Worm (Caenorhabditis elegans) whole organism, L4 larva: Measurements from ENCODE around the gene hil-4.

ENCODE experiments used
- D1046.2 ChIP-seq: fragments of 200-800 bp; sonication (Bioruptor generic); IDR thresholded peaks from 2 replicates; pipeline ENCODE4 v1.3.6; 2022; ENCODE audit warnings: missing genetic modification characterization, missing compliant biosample characterization
- F44E2.7 ChIP-seq: fragments of 200-800 bp; sonication (Bioruptor generic); IDR thresholded peaks from 2 replicates; pipeline ENCODE4 v2.1.2; 2022; ENCODE audit warnings: missing genetic modification characterization, missing compliant biosample characterization
- R02D3.7 ChIP-seq: fragments of 150-350 bp; sonication (generic microtip); optimal IDR thresholded peaks from 3 replicates; lab custom pipeline; 2014; ENCODE audit warnings: missing biosample characterization, missing genetic modification characterization
- Y48G9A.11 ChIP-seq: fragments of 200-800 bp; sonication (Bioruptor generic); IDR thresholded peaks from 2 replicates; pipeline ENCODE4 v1.3.6; 2022; ENCODE audit warnings: missing genetic modification reagents, missing genetic modification characterization, missing compliant biosample characterization
- aly-2 ChIP-seq: sonication (generic microtip); optimal IDR thresholded peaks from 2 replicates; lab custom pipeline; 2018; ENCODE audit warnings: missing biosample characterization, missing genetic modification characterization
- arid-1 ChIP-seq: fragments of 200-800 bp; sonication (Bioruptor generic); conservative IDR thresholded peaks from 2 replicates; pipeline ENCODE4 v1.3.6; 2022; ENCODE audit warnings: missing genetic modification reagents, missing genetic modification characterization, missing compliant biosample characterization
- ceh-28 ChIP-seq: fragments of 150-350 bp; optimal IDR thresholded peaks from 2 replicates; lab custom pipeline; 2014; ENCODE audit warnings: missing biosample characterization, missing genetic modification reagents, missing genetic modification characterization
- ceh-44 ChIP-seq: fragments of 200-800 bp; sonication (Bioruptor generic); IDR thresholded peaks from 2 replicates; pipeline ENCODE4 v1.3.6; 2022; ENCODE audit warnings: missing genetic modification reagents, missing genetic modification characterization, missing compliant biosample characterization
- daf-16 ChIP-seq, 3 experiments: sonication (generic microtip); optimal IDR thresholded peaks; 2 replicates each; lab custom pipeline; 2016 to 2017; ENCODE audit warnings: missing genetic modification characterization in 3 of 3, missing genetic modification reagents in 3 of 3, mild to moderate bottlenecking in 2 of 3, missing compliant biosample characterization in 2 of 3, missing biosample characterization in 1 of 3, moderate library complexity in 1 of 3
- daf-19 ChIP-seq: fragments of 200-800 bp; sonication (Bioruptor generic); conservative IDR thresholded peaks from 2 replicates; pipeline ENCODE4 v1.3.6; 2022; ENCODE audit warnings: missing genetic modification characterization, missing compliant biosample characterization
- daf-8 ChIP-seq: fragments of 200-800 bp; sonication (Bioruptor generic); IDR thresholded peaks from 2 replicates; pipeline ENCODE4 v1.3.6; 2022; ENCODE audit warnings: missing genetic modification characterization, missing compliant biosample characterization
- dmd-6 ChIP-seq: fragments of 200-800 bp; sonication (Bioruptor generic); IDR thresholded peaks from 2 replicates; pipeline ENCODE4 v1.3.6; 2022; ENCODE audit warnings: missing genetic modification reagents, missing genetic modification characterization, missing compliant biosample characterization
- dve-1 ChIP-seq: sonication (generic microtip); optimal IDR thresholded peaks from 2 replicates; lab custom pipeline; 2017; ENCODE audit warnings: antibody characterized with exemption, mild to moderate bottlenecking, missing genetic modification characterization, missing compliant biosample characterization; ENCODE audit not compliant: insufficient read depth
- egl-43 ChIP-seq: fragments of 200-800 bp; sonication (Bioruptor generic); IDR thresholded peaks from 2 replicates; pipeline ENCODE4 v1.3.6; 2022; ENCODE audit warnings: missing genetic modification reagents, missing genetic modification characterization, missing compliant biosample characterization
- gei-8 ChIP-seq: fragments of 200-800 bp; sonication (Bioruptor generic); optimal IDR thresholded peaks from 2 replicates; lab custom pipeline; 2018; ENCODE audit warnings: mild to moderate bottlenecking, missing genetic modification characterization, missing compliant biosample characterization
- hif-1 ChIP-seq, 2 experiments: sonication (generic microtip); optimal IDR thresholded peaks; 2 replicates each; lab custom pipeline; 2016 to 2017; ENCODE audit warnings: missing compliant biosample characterization in 2 of 2, missing genetic modification characterization in 2 of 2, missing genetic modification reagents in 2 of 2, missing genotype in 2 of 2, mild to moderate bottlenecking in 1 of 2
- hlh-11 ChIP-seq: fragments of 200-800 bp; sonication (Bioruptor generic); optimal IDR thresholded peaks from 2 replicates; lab custom pipeline; 2018; ENCODE audit warnings: mild to moderate bottlenecking, missing genetic modification characterization, missing compliant biosample characterization
- jun-1 ChIP-seq: fragments of 150-350 bp; optimal IDR thresholded peaks from 2 replicates; lab custom pipeline; 2014; ENCODE audit warnings: missing biosample characterization, missing genetic modification reagents, missing genetic modification characterization
- lin-1 ChIP-seq: fragments of 200-800 bp; sonication (Bioruptor generic); IDR thresholded peaks from 2 replicates; pipeline ENCODE4 v1.3.6; 2022; ENCODE audit warnings: missing genetic modification reagents, missing genetic modification characterization, missing compliant biosample characterization
- lin-38 ChIP-seq: fragments of 200-800 bp; sonication (Bioruptor generic); IDR thresholded peaks from 2 replicates; pipeline ENCODE4 v1.3.6; 2022; ENCODE audit warnings: missing genetic modification reagents, missing genetic modification characterization, missing compliant biosample characterization
- madf-9 ChIP-seq: fragments of 200-800 bp; sonication (Bioruptor generic); conservative IDR thresholded peaks from 2 replicates; pipeline ENCODE4 v1.3.6; 2022; ENCODE audit warnings: missing genetic modification reagents, missing genetic modification characterization, missing compliant biosample characterization
- mdt-29 ChIP-seq: fragments of 200-800 bp; sonication (Bioruptor generic); IDR thresholded peaks from 2 replicates; pipeline ENCODE4 v1.3.6; 2022; ENCODE audit warnings: missing genetic modification reagents, missing genetic modification characterization, missing compliant biosample characterization
- mep-1 ChIP-seq: fragments of 150-350 bp; sonication (generic microtip); optimal IDR thresholded peaks from 3 replicates; lab custom pipeline; 2014; ENCODE audit warnings: missing biosample characterization, missing genetic modification characterization
- mxl-3 ChIP-seq: fragments of 200-800 bp; sonication (Bioruptor generic); optimal IDR thresholded peaks from 2 replicates; lab custom pipeline; 2018; ENCODE audit warnings: mild to moderate bottlenecking, missing genetic modification characterization, missing compliant biosample characterization
- nhr-28 ChIP-seq: fragments of 150-350 bp; optimal IDR thresholded peaks from 2 replicates; lab custom pipeline; 2014; ENCODE audit warnings: missing biosample characterization, missing genetic modification characterization
- nhr-6 ChIP-seq: fragments of 150-350 bp; optimal IDR thresholded peaks from 2 replicates; lab custom pipeline; 2014; ENCODE audit warnings: missing biosample characterization, missing genetic modification characterization
- pha-4 ChIP-seq, 2 experiments: fragments of 150-350 bp in 1 of 2; fragments of 200-800 bp in 1 of 2; sonication (Bioruptor generic) in 1 of 2; IDR thresholded peaks in 1 of 2; optimal IDR thresholded peaks in 1 of 2; 2 replicates each; pipeline versions ENCODE4 v1.3.6 to Lab custom; 2014 to 2022; ENCODE audit warnings: missing genetic modification characterization in 2 of 2, missing genetic modification reagents in 2 of 2, missing biosample characterization in 1 of 2, missing compliant biosample characterization in 1 of 2
- pqm-1 ChIP-seq: sonication (generic microtip); optimal IDR thresholded peaks from 2 replicates; lab custom pipeline; 2017; ENCODE audit warnings: missing biosample characterization, missing genetic modification characterization
- set-16 ChIP-seq: fragments of 200-800 bp; sonication (Bioruptor generic); IDR thresholded peaks from 2 replicates; pipeline ENCODE4 v1.3.6; 2022; ENCODE audit warnings: missing genetic modification reagents, missing genetic modification characterization, missing compliant biosample characterization
- snpc-1.2 ChIP-seq: fragments of 200-800 bp; sonication (Bioruptor generic); IDR thresholded peaks from 2 replicates; pipeline ENCODE4 v1.3.6; 2022; ENCODE audit warnings: missing genetic modification reagents, missing genetic modification characterization, missing compliant biosample characterization
- spr-3 ChIP-seq: fragments of 200-800 bp; sonication (Bioruptor generic); optimal IDR thresholded peaks from 2 replicates; lab custom pipeline; 2018; ENCODE audit warnings: mild to moderate bottlenecking, missing genetic modification characterization, missing compliant biosample characterization
- tag-97 ChIP-seq: fragments of 200-800 bp; sonication (Bioruptor generic); IDR thresholded peaks from 2 replicates; pipeline ENCODE4 v1.3.6; 2022; ENCODE audit warnings: missing genetic modification characterization, missing compliant biosample characterization
- unc-130 ChIP-seq: sonication (generic microtip); optimal IDR thresholded peaks from 2 replicates; lab custom pipeline; 2016; ENCODE audit warnings: missing genetic modification reagents, missing genetic modification characterization, missing compliant biosample characterization
- unc-39 ChIP-seq: sonication (generic microtip); optimal IDR thresholded peaks from 2 replicates; lab custom pipeline; 2017; ENCODE audit warnings: missing biosample characterization, missing genetic modification characterization
- zfp-2 ChIP-seq: sonication (generic microtip); optimal IDR thresholded peaks from 2 replicates; lab custom pipeline; 2016; ENCODE audit warnings: mild to moderate bottlenecking, missing genetic modification characterization, missing compliant biosample characterization
- zip-11 ChIP-seq: fragments of 200-800 bp; sonication (Bioruptor generic); IDR thresholded peaks from 2 replicates; pipeline ENCODE4 v1.3.6; 2022; ENCODE audit warnings: missing genetic modification characterization, missing compliant biosample characterization

Gene hil-4

ce11 chrV:4742190-4742589 lies 11.9 kb upstream of the hil-4 start, which contains the start of gene ugt-61:
TSS of gene ugt-61 (plus strand) at chrV:4742422.
- no peak for TF ChIP-seq aly-2
- no peak for TF ChIP-seq F44E2.7
- TF ChIP-seq D1046.2 = no peak
- no peak for TF ChIP-seq mxl-3 (GFP tag; lab: Kevin White, UChicago)
- no peak for TF ChIP-seq daf-16 (GFP tag; optimal IDR thresholded peaks at IDR 0.05; lab: Kevin White, UChicago)
- peak; percentile 48 for TF ChIP-seq daf-16 (tag; optimal IDR thresholded peaks at IDR 0.05; lab: Kevin White, UChicago)
- TF ChIP-seq hlh-11 (tag; lab: Kevin White, UChicago) = peak; percentile 17
- TF ChIP-seq pqm-1 (tag; lab: Kevin White, UChicago) = peak; percentile 49
- no peak for TF ChIP-seq daf-8 (GFP tag; lab: Robert Waterston, UW)
- TF ChIP-seq madf-9 (GFP tag; lab: Robert Waterston, UW) = no peak
- no peak for TF ChIP-seq R02D3.7 (tag; lab: Kevin White, UChicago)
- TF ChIP-seq nhr-28 = peak; percentile 78
- peak; percentile 29 for TF ChIP-seq dve-1 (tag; lab: Kevin White, UChicago)
- TF ChIP-seq pha-4 (GFP tag; IDR thresholded peaks at IDR 0.05; lab: Robert Waterston, UW) = no peak
- peak; percentile 44 for TF ChIP-seq pha-4 (tag; optimal IDR thresholded peaks at IDR 0.05; lab: Kevin White, UChicago)

- TF ChIP-seq nhr-6 (tag; lab: Kevin White, UChicago) = no peak
- TF ChIP-seq mep-1 (tag; lab: Kevin White, UChicago) = no peak
- TF ChIP-seq zfp-2 (tag; lab: Kevin White, UChicago) = no peak
- no peak for TF ChIP-seq hif-1 (tag; optimal IDR thresholded peaks at IDR 0.05; lab: Kevin White, UChicago)
- no peak for TF ChIP-seq spr-3
Observed at ce11 chrV:4745269-4745668, 8.8 kb upstream of the hil-4 start, which contains the start of gene C18G1.7. TSS of gene C18G1.7 (plus strand) at chrV:4745569.

ce11 chrV:4750294-4750693 lies 3.8 kb upstream of the hil-4 start, which contains the start of gene C18G1.6:
TSS of gene C18G1.6 (plus strand) at chrV:4750594.
- TF ChIP-seq nhr-28 (no peak), mep-1 (tag; lab: Kevin White, UChicago) (no peak), aly-2 (no peak), ceh-28 (tag; lab: Kevin White, UChicago) (no peak), jun-1 (tag; lab: Kevin White, UChicago) (no peak), gei-8 (GFP tag; lab: Kevin White, UChicago) (no peak), tag-97 (GFP tag; lab: Robert Waterston, UW) (no peak), ceh-44 (GFP tag; lab: Robert Waterston, UW) (no peak), lin-1 (GFP tag; lab: Robert Waterston, UW) (no peak), daf-19 (GFP tag; lab: Robert Waterston, UW) (no peak), zip-11 (GFP tag; lab: Robert Waterston, UW) (no peak), dmd-6 (GFP tag; lab: Robert Waterston, UW) (no peak), arid-1 (no peak), Y48G9A.11 (no peak), unc-130 (no peak), snpc-1.2 (GFP tag; lab: Robert Waterston, UW) (no peak), madf-9 (GFP tag; lab: Robert Waterston, UW) (no peak), D1046.2 (no peak), mdt-29 (GFP tag; lab: Robert Waterston, UW) (no peak)
- TF ChIP-seq, all 104 proteins: peak for 0

- peak; percentile 8; the same call in 1 of the 2 replicates for TF ChIP-seq egl-43 (GFP tag; lab: Robert Waterston, UW)
- no peak for TF ChIP-seq unc-39 (tag; lab: Kevin White, UChicago)
- TF ChIP-seq lin-38 = 0 out of 2 replicates have a peak, but pooled peaks have one; percentile 10
- TF ChIP-seq set-16 (GFP tag; lab: Robert Waterston, UW) = peak; percentile 91
- peak; percentile 16; the same call in 1 of the 2 replicates for TF ChIP-seq pha-4 (GFP tag; IDR thresholded peaks at IDR 0.05; lab: Robert Waterston, UW)
- TF ChIP-seq pha-4 (tag; optimal IDR thresholded peaks at IDR 0.05; lab: Kevin White, UChicago) = no peak
- TF ChIP-seq, all 104 proteins: peak for 4
Observed at ce11 chrV:4754684-4755211, 635 bp downstream of the hil-4 start.
